Fruit fly (Drosophila melanogaster) whole organism, embryonic: ENCODE results near the gene PCNA2.
A peak's percentile ranks its signal among the peaks of the same experiment; 100 is the strongest.

Experiments
- BEAF-32 ChIP-seq: fragments of 200-800 bp; sonication (Bioruptor generic); optimal IDR thresholded peaks from 3 replicates; lab custom pipeline; 2017; ENCODE audit warnings: missing biosample characterization, missing genetic modification characterization, mild to moderate bottlenecking, moderate library complexity, missing genetic modification reagents
- Bgb ChIP-seq: fragments of 200-800 bp; sonication (Bioruptor generic); IDR thresholded peaks from 2 replicates; pipeline ENCODE4 v1.3.6; 2022; ENCODE audit warnings: missing biosample characterization, missing genetic modification characterization; ENCODE audit not compliant: partially characterized antibody
- CG10979 ChIP-seq: fragments of 200-800 bp; sonication (Bioruptor generic); optimal IDR thresholded peaks from 2 replicates; lab custom pipeline; 2018; ENCODE audit warnings: missing biosample characterization, mild to moderate bottlenecking, missing genetic modification characterization, moderate library complexity
- CG11085 ChIP-seq: fragments of 200-800 bp; sonication (Bioruptor generic); IDR thresholded peaks from 2 replicates; pipeline ENCODE4 v1.3.6; 2022; ENCODE audit warnings: missing biosample characterization, missing genetic modification characterization
- CG13287 ChIP-seq: fragments of 200-800 bp; sonication (Bioruptor generic); IDR thresholded peaks from 2 replicates; pipeline ENCODE4 v1.3.6; 2022; ENCODE audit warnings: missing biosample characterization, missing genetic modification characterization; ENCODE audit not compliant: partially characterized antibody
- CG13296 ChIP-seq: fragments of 200-800 bp; sonication (Bioruptor generic); optimal IDR thresholded peaks from 3 replicates; lab custom pipeline; 2018; ENCODE audit warnings: missing biosample characterization, mild to moderate bottlenecking, missing genetic modification characterization
- CG16813 ChIP-seq: fragments of 200-800 bp; sonication (Bioruptor generic); IDR thresholded peaks from 3 replicates; pipeline ENCODE4 v1.3.6; 2022; ENCODE audit warnings: missing biosample characterization, missing genetic modification characterization; ENCODE audit not compliant: partially characterized antibody
- CG17829 ChIP-seq: fragments of 200-800 bp; optimal IDR thresholded peaks from 2 replicates; lab custom pipeline; 2019; ENCODE audit warnings: missing biosample characterization, mild to moderate bottlenecking, missing genetic modification characterization, moderate library complexity
- CG1792 ChIP-seq: fragments of 200-800 bp; sonication (Bioruptor generic); optimal IDR thresholded peaks from 2 replicates; lab custom pipeline; 2016; ENCODE audit warnings: missing biosample characterization, missing genetic modification characterization
- CG18262 ChIP-seq: fragments of 200-800 bp; optimal IDR thresholded peaks from 3 replicates; lab custom pipeline; 2019; ENCODE audit warnings: missing biosample characterization, mild to moderate bottlenecking, missing genetic modification characterization, moderate library complexity
- CG33557 ChIP-seq: fragments of 200-800 bp; sonication (Bioruptor generic); optimal IDR thresholded peaks from 2 replicates; lab custom pipeline; 2019; ENCODE audit warnings: missing biosample characterization, mild to moderate bottlenecking, missing genetic modification characterization, moderate library complexity
- CG34224 ChIP-seq: fragments of 200-800 bp; sonication (Bioruptor generic); IDR thresholded peaks from 3 replicates; pipeline ENCODE4 v1.3.6; 2022; ENCODE audit warnings: missing biosample characterization, missing genetic modification characterization; ENCODE audit not compliant: partially characterized antibody
- CG42726 ChIP-seq: fragments of 200-800 bp; sonication (Bioruptor generic); IDR thresholded peaks from 2 replicates; pipeline ENCODE4 v1.3.6; 2022; ENCODE audit warnings: missing biosample characterization, missing genetic modification characterization; ENCODE audit not compliant: partially characterized antibody
- CG4707 ChIP-seq: fragments of 200-800 bp; sonication (Bioruptor generic); optimal IDR thresholded peaks from 2 replicates; lab custom pipeline; 2018; ENCODE audit warnings: missing biosample characterization, mild to moderate bottlenecking, missing genetic modification characterization, moderate library complexity
- CG7963 ChIP-seq: fragments of 200-800 bp; sonication (Bioruptor generic); IDR thresholded peaks from 3 replicates; pipeline ENCODE4 v1.3.6; 2022; ENCODE audit warnings: missing biosample characterization, missing genetic modification characterization; ENCODE audit not compliant: partially characterized antibody
- CG9727 ChIP-seq: fragments of 200-800 bp; sonication (Bioruptor generic); optimal IDR thresholded peaks from 3 replicates; lab custom pipeline; 2017; ENCODE audit warnings: missing biosample characterization, mild to moderate bottlenecking, missing genetic modification characterization
- Doc2 ChIP-seq: fragments of 200-800 bp; sonication (Bioruptor generic); IDR thresholded peaks from 2 replicates; pipeline ENCODE4 v1.3.6; 2022; ENCODE audit warnings: missing biosample characterization, missing genetic modification characterization
- Dp ChIP-seq: fragments of 200-800 bp; sonication (Bioruptor generic); optimal IDR thresholded peaks from 2 replicates; lab custom pipeline; 2018; ENCODE audit warnings: missing biosample characterization, mild to moderate bottlenecking, missing genetic modification characterization, moderate library complexity
- Dref ChIP-seq: fragments of 200-800 bp; sonication (Bioruptor generic); IDR thresholded peaks from 2 replicates; pipeline ENCODE4 v1.3.6; 2022; ENCODE audit warnings: missing biosample characterization, missing genetic modification characterization
- E2f2 ChIP-seq: fragments of 200-800 bp; sonication (Bioruptor generic); IDR thresholded peaks from 2 replicates; pipeline ENCODE4 v1.3.6; 2022; ENCODE audit warnings: missing biosample characterization, missing genetic modification characterization
- Hr51 ChIP-seq, 2 experiments: fragments of 200-800 bp; sonication (Bioruptor generic); optimal IDR thresholded peaks; 2 replicates in 1 of 2; 3 replicates in 1 of 2; lab custom pipeline; 2016 to 2018; ENCODE audit warnings: missing biosample characterization in 2 of 2, missing genetic modification characterization in 2 of 2, mild to moderate bottlenecking in 1 of 2, moderate library complexity in 1 of 2
- MBD-R2 ChIP-seq: fragments of 200-800 bp; sonication (Bioruptor generic); IDR thresholded peaks from 2 replicates; pipeline ENCODE4 v1.3.6; 2022; ENCODE audit warnings: missing biosample characterization, missing genetic modification characterization
- MESR4 ChIP-seq: fragments of 200-800 bp; sonication (Bioruptor generic); optimal IDR thresholded peaks from 2 replicates; lab custom pipeline; 2018; ENCODE audit warnings: missing biosample characterization, mild to moderate bottlenecking, missing genetic modification characterization, moderate library complexity
- Scr ChIP-seq: fragments of 200-800 bp; sonication (Bioruptor generic); IDR thresholded peaks from 2 replicates; pipeline ENCODE4 v1.3.6; 2022; ENCODE audit warnings: missing biosample characterization, missing genetic modification characterization; ENCODE audit not compliant: partially characterized antibody
- Sry-δ ChIP-seq: fragments of 200-800 bp; sonication (Bioruptor generic); optimal IDR thresholded peaks from 2 replicates; lab custom pipeline; 2016; ENCODE audit warnings: missing biosample characterization, missing genetic modification characterization
- Stat92E ChIP-seq, 3 experiments: fragments of >200 bp in 2 of 3; fragments of 200-800 bp in 1 of 3; sonication (Bioruptor generic) in 1 of 3; optimal IDR thresholded peaks; 2 replicates each; lab custom pipeline; 2017 to 2019; ENCODE audit warnings: missing biosample characterization in 3 of 3, missing genetic modification characterization in 3 of 3, mild to moderate bottlenecking in 1 of 3, moderate library complexity in 1 of 3
- Trl ChIP-seq, 3 experiments: fragments of >200 bp in 2 of 3; fragments of 200-800 bp in 1 of 3; sonication (Bioruptor generic) in 1 of 3; optimal IDR thresholded peaks; 2 replicates in 1 of 3; 3 replicates in 2 of 3; lab custom pipeline; 2016 to 2017; ENCODE audit warnings: missing biosample characterization in 1 of 3, missing genetic modification characterization in 1 of 3
- YL-1 ChIP-seq: fragments of 200-800 bp; sonication (Bioruptor generic); optimal IDR thresholded peaks from 3 replicates; lab custom pipeline; 2017; ENCODE audit warnings: missing biosample characterization, mild to moderate bottlenecking, missing genetic modification characterization
- btn ChIP-seq: fragments of 200-800 bp; sonication (Bioruptor generic); optimal IDR thresholded peaks from 2 replicates; lab custom pipeline; 2016; ENCODE audit warnings: missing biosample characterization, missing genetic modification characterization
- cas ChIP-seq: fragments of 200-800 bp; sonication (Bioruptor generic); IDR thresholded peaks from 2 replicates; pipeline ENCODE4 v1.3.6; 2022; ENCODE audit warnings: missing biosample characterization, missing genetic modification characterization
- cg ChIP-seq: fragments of 200-800 bp; sonication (Bioruptor generic); optimal IDR thresholded peaks from 3 replicates; lab custom pipeline; 2019; ENCODE audit warnings: missing biosample characterization, mild to moderate bottlenecking, missing genetic modification characterization, moderate library complexity
- chinmo ChIP-seq: fragments of 200-800 bp; sonication (Bioruptor generic); IDR thresholded peaks from 4 replicates; pipeline ENCODE4 v1.3.6; 2022; ENCODE audit warnings: missing biosample characterization, missing genetic modification characterization; ENCODE audit not compliant: partially characterized antibody
- chn ChIP-seq: fragments of 200-800 bp; sonication (Bioruptor generic); optimal IDR thresholded peaks from 2 replicates; lab custom pipeline; 2016; ENCODE audit warnings: missing biosample characterization, missing genetic modification characterization
- crp ChIP-seq, 2 experiments: fragments of 200-800 bp; sonication (Bioruptor generic); optimal IDR thresholded peaks; 2 replicates in 1 of 2; 3 replicates in 1 of 2; lab custom pipeline; 2017; ENCODE audit warnings: missing biosample characterization in 2 of 2, missing genetic modification characterization in 2 of 2, mild to moderate bottlenecking in 1 of 2, moderate library complexity in 1 of 2
- hb ChIP-seq: fragments of 200-800 bp; sonication (Bioruptor generic); IDR thresholded peaks from 3 replicates; pipeline ENCODE4 v1.3.6; 2022; ENCODE audit warnings: missing biosample characterization, missing genetic modification characterization; ENCODE audit not compliant: partially characterized antibody
- kah ChIP-seq: fragments of 200-800 bp; sonication (Bioruptor generic); optimal IDR thresholded peaks from 2 replicates; lab custom pipeline; 2018; ENCODE audit warnings: missing biosample characterization, mild to moderate bottlenecking, missing genetic modification characterization
- kni ChIP-seq: fragments of 200-800 bp; sonication (Bioruptor generic); optimal IDR thresholded peaks from 3 replicates; lab custom pipeline; 2017; ENCODE audit warnings: mild to moderate bottlenecking, missing biosample characterization, missing genetic modification reagents, missing genetic modification characterization
- mld ChIP-seq: fragments of 200-800 bp; sonication (Bioruptor generic); IDR thresholded peaks from 3 replicates; pipeline ENCODE4 v1.3.6; 2022; ENCODE audit warnings: missing biosample characterization, missing genetic modification characterization; ENCODE audit not compliant: partially characterized antibody
- nerfin-1 ChIP-seq: fragments of 200-800 bp; sonication (Bioruptor generic); optimal IDR thresholded peaks from 3 replicates; lab custom pipeline; 2019; ENCODE audit warnings: missing biosample characterization, mild to moderate bottlenecking, missing genetic modification characterization, moderate library complexity
- nerfin-2 ChIP-seq: fragments of 200-800 bp; sonication (Bioruptor generic); IDR thresholded peaks from 2 replicates; pipeline ENCODE4 v1.3.6; 2022; ENCODE audit warnings: missing biosample characterization, missing genetic modification characterization; ENCODE audit not compliant: partially characterized antibody
- pzg ChIP-seq: fragments of 200-800 bp; sonication (Bioruptor generic); optimal IDR thresholded peaks from 3 replicates; lab custom pipeline; 2018; ENCODE audit warnings: missing biosample characterization, mild to moderate bottlenecking, missing genetic modification characterization, moderate library complexity
- row ChIP-seq: fragments of 200-800 bp; sonication (Bioruptor generic); IDR thresholded peaks from 3 replicates; pipeline ENCODE4 v1.3.6; 2022; ENCODE audit warnings: missing biosample characterization, missing genetic modification characterization
- sna ChIP-seq: fragments of 200-800 bp; sonication (Bioruptor generic); IDR thresholded peaks from 2 replicates; pipeline ENCODE4 v1.3.6; 2022; ENCODE audit warnings: missing biosample characterization, missing genetic modification characterization; ENCODE audit not compliant: partially characterized antibody
- tna ChIP-seq: fragments of 200-800 bp; sonication (Bioruptor generic); IDR thresholded peaks from 2 replicates; pipeline ENCODE4 v1.3.6; 2022; ENCODE audit warnings: missing biosample characterization, missing genetic modification characterization; ENCODE audit not compliant: partially characterized antibody
- vvl ChIP-seq: fragments of 200-800 bp; sonication (Bioruptor generic); IDR thresholded peaks from 2 replicates; pipeline ENCODE4 v1.3.6; 2022; ENCODE audit warnings: missing biosample characterization, missing genetic modification characterization

Gene PCNA2

DNA sequence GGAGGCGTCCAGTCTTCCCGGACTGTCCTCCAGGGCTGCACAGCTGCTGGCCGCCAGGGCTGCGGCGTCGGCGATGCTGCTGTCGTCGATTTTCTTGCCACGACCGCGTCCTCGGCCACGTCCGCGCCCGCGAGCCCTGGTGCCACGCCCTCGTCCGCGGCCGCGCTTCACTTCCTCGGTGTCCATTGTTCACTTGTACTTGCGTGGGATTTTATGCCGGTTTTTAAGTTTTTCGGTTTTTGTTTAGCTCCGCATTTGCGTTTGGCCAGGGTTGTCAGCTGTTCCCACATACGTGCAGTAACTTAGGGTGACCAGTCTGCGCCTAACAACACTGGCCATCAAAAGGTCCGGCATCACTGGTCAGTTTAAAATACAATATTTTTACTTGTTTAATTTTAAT lies 1.6 kb downstream of the PCNA2 start, which contains the start of gene Hakai (continued):
- TF ChIP-seq CG13296, result peak; percentile 17
- TF ChIP-seq kni (GFP tag; lab: Kevin White, UChicago), result no peak
- peak; percentile 54 for TF ChIP-seq chn (GFP tag; lab: Kevin White, UChicago)
- TF ChIP-seq Hr51 (GFP tag; optimal IDR thresholded peaks at IDR 0.05; lab: Kevin White, UChicago), result peak; percentile 27 to 68
- peak; percentile 50 for TF ChIP-seq CG9727
- peak; percentile 29 for TF ChIP-seq nerfin-1

- TF ChIP-seq CG17829, result peak; percentile 39
- no peak for TF ChIP-seq cg (GFP tag; lab: Kevin White, UChicago)
- TF ChIP-seq cas (GFP tag; lab: Robert Waterston, UW), result no peak
- TF ChIP-seq hb (GFP tag; lab: Robert Waterston, UW), result peak; percentile 85; the same call in 2 of the 3 replicates
- TF ChIP-seq BEAF-32 (GFP tag; lab: Kevin White, UChicago), result peak; percentile 50
- peak in 1 of 2 experiments; percentile 87 for TF ChIP-seq crp (GFP tag; optimal IDR thresholded peaks at IDR 0.05; lab: Kevin White, UChicago)
- peak; percentile 90 for TF ChIP-seq Bgb
- no peak for TF ChIP-seq CG1792
- TF ChIP-seq E2f2 (GFP tag; lab: Robert Waterston, UW), result peak; percentile 100
- TF ChIP-seq pzg, result peak; percentile 65
- TF ChIP-seq chinmo (GFP tag; lab: Robert Waterston, UW), result peak; percentile 92; the same call in 3 of the 4 replicates
- TF ChIP-seq Doc2 (GFP tag; lab: Robert Waterston, UW), result no peak
- TF ChIP-seq CG7963, result peak; percentile 94
- TF ChIP-seq vvl (GFP tag; lab: Robert Waterston, UW), result peak; percentile 52; the same call in 1 of the 2 replicates
- no peak for TF ChIP-seq CG11085 (GFP tag; lab: Robert Waterston, UW)
- peak; percentile 88 for TF ChIP-seq CG34224
- peak; percentile 52 for TF ChIP-seq MESR4 (GFP tag; lab: Kevin White, UChicago)
- peak; percentile 26 for TF ChIP-seq YL-1 (GFP tag; lab: Kevin White, UChicago)
- TF ChIP-seq CG10979 (tag; lab: Kevin White, UChicago), result no peak
- TF ChIP-seq CG33557 (GFP tag; lab: Kevin White, UChicago), result peak; percentile 36
- peak; percentile 5 for TF ChIP-seq CG18262 (tag; lab: Kevin White, UChicago)
- peak; percentile 71 for TF ChIP-seq MBD-R2 (GFP tag; lab: Robert Waterston, UW)
- peak; percentile 75; the same call in 2 of the 3 replicates for TF ChIP-seq CG16813 (GFP tag; lab: Robert Waterston, UW)
- peak; percentile 58 for TF ChIP-seq Sry-δ (GFP tag; lab: Kevin White, UChicago)
- peak; percentile 79 for TF ChIP-seq Scr (GFP tag; lab: Robert Waterston, UW)
- peak; percentile 98 for TF ChIP-seq nerfin-2 (GFP tag; lab: Robert Waterston, UW)
- TF ChIP-seq tna (GFP tag; lab: Robert Waterston, UW), result peak; percentile 97
- peak; percentile 43; the same call in 1 of the 2 replicates for TF ChIP-seq CG42726 (GFP tag; lab: Robert Waterston, UW)
- TF ChIP-seq CG4707, result no peak
- TF ChIP-seq Trl (optimal IDR thresholded peaks at IDR 0.05; lab: Kevin White, UChicago), result no peak
- no peak for TF ChIP-seq Trl (GFP tag; optimal IDR thresholded peaks at IDR 0.05; lab: Kevin White, UChicago)
- TF ChIP-seq row (GFP tag; lab: Robert Waterston, UW), result no peak
- TF ChIP-seq Dp (GFP tag; lab: Kevin White, UChicago), result peak; percentile 99
- peak; percentile 93 for TF ChIP-seq Dref (GFP tag; lab: Robert Waterston, UW)
- TF ChIP-seq btn (GFP tag; lab: Kevin White, UChicago), result no peak
- peak; percentile 83 for TF ChIP-seq sna (GFP tag; lab: Robert Waterston, UW)
- TF ChIP-seq Stat92E (GFP tag; optimal IDR thresholded peaks at IDR 0.05; lab: Kevin White, UChicago), result peak in 1 of 3 experiments; percentile 93
- peak; percentile 86 for TF ChIP-seq CG13287 (GFP tag; lab: Robert Waterston, UW)
- TF ChIP-seq mld (GFP tag; lab: Robert Waterston, UW), result peak; percentile 95
- peak; percentile 1 for TF ChIP-seq kah (GFP tag; lab: Kevin White, UChicago)
These were observed 3.7 kb downstream of the PCNA2 start, which contains the start of gene Pmvk for dm6 chr2L:19579995-19580578. Pmvk (minus strand) TSS chr2L:19580351.
